Fruit fly (Drosophila melanogaster) whole organism, embryonic: Measurements from ENCODE around the gene CG8112.
A peak's percentile ranks its signal among the peaks of the same experiment; 100 is the strongest.

ENCODE experiments used
- Aef1 ChIP-seq: fragments of 200-800 bp; sonication (Bioruptor generic); IDR thresholded peaks from 3 replicates; pipeline ENCODE4 v1.3.6; 2022; ENCODE audit warnings: missing biosample characterization, missing genetic modification characterization
- Awh ChIP-seq: fragments of 200-800 bp; sonication (Bioruptor generic); IDR thresholded peaks from 2 replicates; pipeline ENCODE4, ENCODE4 v1.3.6; 2022; ENCODE audit warnings: missing biosample characterization, missing genetic modification characterization
- CG10267 ChIP-seq: fragments of 200-800 bp; sonication (Bioruptor generic); optimal IDR thresholded peaks from 2 replicates; lab custom pipeline; 2018; ENCODE audit warnings: missing biosample characterization, mild to moderate bottlenecking, missing genetic modification characterization, moderate library complexity
- CG11085 ChIP-seq: fragments of 200-800 bp; sonication (Bioruptor generic); IDR thresholded peaks from 2 replicates; pipeline ENCODE4 v1.3.6; 2022; ENCODE audit warnings: missing biosample characterization, missing genetic modification characterization
- CG11247 ChIP-seq: fragments of 200-800 bp; sonication (Bioruptor generic); IDR thresholded peaks from 2 replicates; pipeline ENCODE4 v1.3.6; 2022; ENCODE audit warnings: missing biosample characterization, missing genetic modification characterization
- CG13624 ChIP-seq: fragments of 200-800 bp; sonication (Bioruptor generic); optimal IDR thresholded peaks from 2 replicates; lab custom pipeline; 2016; ENCODE audit warnings: missing biosample characterization, missing genetic modification characterization
- CG15269 ChIP-seq: fragments of 200-800 bp; sonication (Bioruptor generic); optimal IDR thresholded peaks from 2 replicates; lab custom pipeline; 2018; ENCODE audit warnings: missing biosample characterization, mild to moderate bottlenecking, missing genetic modification characterization, moderate library complexity
- CG15696 ChIP-seq: fragments of 200-800 bp; sonication (Bioruptor generic); optimal IDR thresholded peaks from 2 replicates; lab custom pipeline; 2019; ENCODE audit warnings: missing biosample characterization, mild to moderate bottlenecking, missing genetic modification characterization, moderate library complexity
- CG1647 ChIP-seq: fragments of 200-800 bp; sonication (Bioruptor generic); optimal IDR thresholded peaks from 3 replicates; lab custom pipeline; 2016; ENCODE audit warnings: missing biosample characterization, missing genetic modification characterization
- CG17802 ChIP-seq: fragments of 200-800 bp; sonication (Bioruptor generic); optimal IDR thresholded peaks from 2 replicates; lab custom pipeline; 2018; ENCODE audit warnings: missing biosample characterization, mild to moderate bottlenecking, missing genetic modification characterization, moderate library complexity
- CG18011 ChIP-seq: fragments of 200-800 bp; sonication (Bioruptor generic); optimal IDR thresholded peaks from 2 replicates; lab custom pipeline; 2017; ENCODE audit warnings: missing biosample characterization, missing genetic modification characterization, mild to moderate bottlenecking, moderate library complexity, missing genotype
- CG18619 ChIP-seq: fragments of 200-800 bp; sonication (Bioruptor generic); optimal IDR thresholded peaks from 3 replicates; lab custom pipeline; 2017; ENCODE audit warnings: missing biosample characterization, mild to moderate bottlenecking, missing genetic modification characterization
- CG2120 ChIP-seq: fragments of 200-800 bp; sonication (Bioruptor generic); optimal IDR thresholded peaks from 3 replicates; lab custom pipeline; 2016; ENCODE audit warnings: missing biosample characterization, missing genetic modification characterization
- CG2875 ChIP-seq: fragments of 200-800 bp; sonication (Bioruptor generic); optimal IDR thresholded peaks from 2 replicates; lab custom pipeline; 2017; ENCODE audit warnings: missing biosample characterization, mild to moderate bottlenecking, missing genetic modification characterization, missing genetic modification reagents
- CG2889 ChIP-seq: fragments of 200-800 bp; sonication (Bioruptor generic); IDR thresholded peaks from 3 replicates; pipeline ENCODE4 v1.3.6; 2022; ENCODE audit warnings: missing biosample characterization, missing genetic modification characterization
- CG31365 ChIP-seq: fragments of 200-800 bp; sonication (Bioruptor generic); optimal IDR thresholded peaks from 2 replicates; lab custom pipeline; 2018; ENCODE audit warnings: missing biosample characterization, mild to moderate bottlenecking, missing genetic modification characterization
- CG3163 ChIP-seq: fragments of 200-800 bp; sonication (Bioruptor generic); optimal IDR thresholded peaks from 3 replicates; lab custom pipeline; 2016; ENCODE audit warnings: missing biosample characterization, missing genetic modification characterization
- CG3847 ChIP-seq: fragments of 200-800 bp; sonication (Bioruptor generic); IDR thresholded peaks from 2 replicates; pipeline ENCODE4 v1.3.6; 2022; ENCODE audit warnings: missing biosample characterization, missing genetic modification characterization
- CG4424 ChIP-seq: fragments of 200-800 bp; sonication (Bioruptor generic); optimal IDR thresholded peaks from 3 replicates; lab custom pipeline; 2016; ENCODE audit warnings: missing biosample characterization, missing genetic modification characterization
- CG4707 ChIP-seq: fragments of 200-800 bp; sonication (Bioruptor generic); optimal IDR thresholded peaks from 2 replicates; lab custom pipeline; 2018; ENCODE audit warnings: missing biosample characterization, mild to moderate bottlenecking, missing genetic modification characterization, moderate library complexity
- CG6654 ChIP-seq: fragments of 200-800 bp; sonication (Bioruptor generic); optimal IDR thresholded peaks from 2 replicates; lab custom pipeline; 2017; ENCODE audit warnings: missing biosample characterization, mild to moderate bottlenecking, missing genetic modification characterization
- CG6791 ChIP-seq: fragments of 200-800 bp; sonication (Bioruptor generic); IDR thresholded peaks from 3 replicates; pipeline ENCODE4 v1.3.6; 2022; ENCODE audit warnings: missing biosample characterization, missing genetic modification characterization; ENCODE audit not compliant: partially characterized antibody
- CG8478 ChIP-seq: fragments of >200 bp; optimal IDR thresholded peaks from 2 replicates; lab custom pipeline; 2018
- CG8765 ChIP-seq: fragments of 200-800 bp; sonication (Bioruptor generic); IDR thresholded peaks from 2 replicates; pipeline ENCODE4 v1.3.6; 2022; ENCODE audit warnings: missing biosample characterization, missing genetic modification characterization
- CTCF ChIP-seq: fragments of 200-800 bp; sonication (Bioruptor generic); optimal IDR thresholded peaks from 2 replicates; lab custom pipeline; 2017; ENCODE audit warnings: missing biosample characterization, mild to moderate bottlenecking, missing genetic modification characterization, moderate library complexity
- Camta ChIP-seq: fragments of 200-800 bp; sonication (Bioruptor generic); optimal IDR thresholded peaks from 2 replicates; lab custom pipeline; 2016; ENCODE audit warnings: missing biosample characterization, missing genetic modification characterization
- CkIIα-i1 ChIP-seq: fragments of 200-800 bp; sonication (Bioruptor generic); IDR thresholded peaks from 2 replicates; pipeline ENCODE4 v1.3.6; 2022; ENCODE audit warnings: missing biosample characterization, missing genetic modification characterization
- Dad ChIP-seq: fragments of 200-800 bp; sonication (Bioruptor generic); optimal IDR thresholded peaks from 3 replicates; lab custom pipeline; 2016; ENCODE audit warnings: missing biosample characterization, missing genetic modification characterization
- Doc2 ChIP-seq: fragments of 200-800 bp; sonication (Bioruptor generic); IDR thresholded peaks from 2 replicates; pipeline ENCODE4 v1.3.6; 2022; ENCODE audit warnings: missing biosample characterization, missing genetic modification characterization
- Fer1 ChIP-seq: fragments of 200-800 bp; sonication (Bioruptor generic); optimal IDR thresholded peaks from 2 replicates; lab custom pipeline; 2017; ENCODE audit warnings: missing biosample characterization, mild to moderate bottlenecking, missing genetic modification characterization
- Lim3 ChIP-seq: fragments of 200-800 bp; sonication (Bioruptor generic); IDR thresholded peaks from 2 replicates; pipeline ENCODE4 v1.3.6; 2022; ENCODE audit warnings: missing biosample characterization, missing genetic modification characterization
- Meics ChIP-seq: fragments of 200-800 bp; sonication (Bioruptor generic); optimal IDR thresholded peaks from 2 replicates; lab custom pipeline; 2017; ENCODE audit warnings: missing biosample characterization, mild to moderate bottlenecking, missing genetic modification characterization
- Nf-YC ChIP-seq: fragments of 200-800 bp; optimal IDR thresholded peaks from 3 replicates; lab custom pipeline; 2019; ENCODE audit warnings: missing biosample characterization, mild to moderate bottlenecking, missing genetic modification characterization, moderate library complexity
- NfI ChIP-seq: fragments of 200-800 bp; sonication (Bioruptor generic); optimal IDR thresholded peaks from 3 replicates; lab custom pipeline; 2018; ENCODE audit warnings: missing biosample characterization, mild to moderate bottlenecking, missing genetic modification characterization, moderate library complexity
- PHDP ChIP-seq: fragments of 200-800 bp; sonication (Bioruptor generic); optimal IDR thresholded peaks from 3 replicates; lab custom pipeline; 2018; ENCODE audit warnings: missing biosample characterization, mild to moderate bottlenecking, missing genetic modification characterization, moderate library complexity
- Ravus ChIP-seq: fragments of 200-800 bp; sonication (Bioruptor generic); IDR thresholded peaks from 2 replicates; pipeline ENCODE4 v1.3.6; 2022; ENCODE audit warnings: missing biosample characterization, missing genetic modification characterization
- Side ChIP-seq: fragments of 200-800 bp; sonication (Bioruptor generic); optimal IDR thresholded peaks from 2 replicates; lab custom pipeline; 2016; ENCODE audit warnings: missing biosample characterization, missing genetic modification characterization
- Sin3A ChIP-seq: fragments of >200 bp; optimal IDR thresholded peaks from 2 replicates; lab custom pipeline; 2018
- ash1 ChIP-seq: fragments of 200-800 bp; sonication (Bioruptor generic); optimal IDR thresholded peaks from 2 replicates; lab custom pipeline; 2018; ENCODE audit warnings: missing biosample characterization, mild to moderate bottlenecking, missing genetic modification characterization
- az2 ChIP-seq: fragments of 200-800 bp; sonication (Bioruptor generic); optimal IDR thresholded peaks from 3 replicates; lab custom pipeline; 2016; ENCODE audit warnings: missing biosample characterization, missing genetic modification characterization
- cad ChIP-seq: fragments of >200 bp; optimal IDR thresholded peaks from 2 replicates; lab custom pipeline; 2017; ENCODE audit warnings: missing biosample characterization, missing genetic modification characterization
- chm ChIP-seq: fragments of 200-800 bp; sonication (Bioruptor generic); IDR thresholded peaks from 2 replicates; pipeline ENCODE4 v1.3.6; 2022; ENCODE audit warnings: missing biosample characterization, missing genetic modification characterization
- crol ChIP-seq: fragments of 200-800 bp; sonication (Bioruptor generic); IDR thresholded peaks from 2 replicates; pipeline ENCODE4 v1.3.6; 2022; ENCODE audit warnings: missing biosample characterization, missing genetic modification characterization
- da ChIP-seq: fragments of 200-800 bp; sonication (Bioruptor generic); optimal IDR thresholded peaks from 2 replicates; lab custom pipeline; 2016; ENCODE audit warnings: missing biosample characterization, missing genetic modification characterization
- fd102C ChIP-seq: fragments of 200-800 bp; sonication (Bioruptor generic); optimal IDR thresholded peaks from 2 replicates; lab custom pipeline; 2018; ENCODE audit warnings: missing biosample characterization, mild to moderate bottlenecking, missing genetic modification characterization, moderate library complexity
- gem ChIP-seq: fragments of 200-800 bp; sonication (Bioruptor generic); optimal IDR thresholded peaks from 2 replicates; lab custom pipeline; 2019; ENCODE audit warnings: missing biosample characterization, mild to moderate bottlenecking, missing genetic modification characterization, moderate library complexity
- ham ChIP-seq: fragments of 200-800 bp; sonication (Bioruptor generic); IDR thresholded peaks from 2 replicates; pipeline ENCODE4 v1.3.6; 2022; ENCODE audit warnings: missing biosample characterization, missing genetic modification characterization
- lab ChIP-seq: fragments of 200-800 bp; sonication (Bioruptor generic); optimal IDR thresholded peaks from 3 replicates; lab custom pipeline; 2017; ENCODE audit warnings: missing biosample characterization, missing genetic modification characterization, mild to moderate bottlenecking, moderate library complexity, missing genetic modification reagents
- mld ChIP-seq: fragments of 200-800 bp; sonication (Bioruptor generic); IDR thresholded peaks from 3 replicates; pipeline ENCODE4 v1.3.6; 2022; ENCODE audit warnings: missing biosample characterization, missing genetic modification characterization; ENCODE audit not compliant: partially characterized antibody
- sd ChIP-seq: fragments of 200-800 bp; sonication (Bioruptor generic); optimal IDR thresholded peaks from 3 replicates; lab custom pipeline; 2018; ENCODE audit warnings: missing biosample characterization, mild to moderate bottlenecking, missing genetic modification characterization, moderate library complexity
- sens ChIP-seq: fragments of 200-800 bp; sonication (Bioruptor generic); peaks from one replicate; lab custom pipeline; 2016; ENCODE audit warnings: missing biosample characterization, missing genetic modification characterization
- tll ChIP-seq, 2 experiments: fragments of 200-800 bp in 1 of 2; fragments of >200 bp in 1 of 2; sonication (Bioruptor generic) in 1 of 2; optimal IDR thresholded peaks; 2 replicates each; lab custom pipeline; 2017 to 2019; ENCODE audit warnings: missing biosample characterization in 2 of 2, missing genetic modification characterization in 2 of 2, mild to moderate bottlenecking in 1 of 2, moderate library complexity in 1 of 2
- tup ChIP-seq: fragments of 200-800 bp; sonication (Bioruptor generic); optimal IDR thresholded peaks from 2 replicates; lab custom pipeline; 2016; ENCODE audit warnings: missing biosample characterization, mild to moderate bottlenecking, missing genetic modification characterization, moderate library complexity
- zf30C ChIP-seq: fragments of 200-800 bp; sonication (Bioruptor generic); optimal IDR thresholded peaks from 3 replicates; lab custom pipeline; 2018; ENCODE audit warnings: missing biosample characterization, mild to moderate bottlenecking, missing genetic modification characterization

CG8112 gene

dm6 chr3R:8712722-8713131 lies at the start of gene CG8112 (continued):
- TF ChIP-seq CG2875 (GFP tag; lab: Kevin White, UChicago) (no peak), PHDP (tag; lab: Kevin White, UChicago) (no peak), CG1647 (GFP tag; lab: Kevin White, UChicago) (no peak), Sin3A (no peak), lab (GFP tag; lab: Kevin White, UChicago) (peak; percentile 65), CTCF (GFP tag; lab: Kevin White, UChicago) (no peak), Doc2 (GFP tag; lab: Robert Waterston, UW) (no peak), da (GFP tag; lab: Kevin White, UChicago) (no peak), cad (no peak), CG13624 (no peak), Meics (GFP tag; lab: Kevin White, UChicago) (peak; percentile 54), Ravus (GFP tag; lab: Robert Waterston, UW) (no peak), CkIIα-i1 (GFP tag; lab: Robert Waterston, UW) (no peak), tup (GFP tag; lab: Kevin White, UChicago) (no peak), CG8478 (lab: Kevin White, UChicago) (no peak), ham (GFP tag; lab: Robert Waterston, UW) (no peak), zf30C (GFP tag; lab: Kevin White, UChicago) (no peak), CG2120 (peak; percentile 17), CG10267 (no peak), sens (GFP tag; lab: Kevin White, UChicago) (peak; percentile 12), Awh (GFP tag; lab: Robert Waterston, UW) (no peak), chm (GFP tag; lab: Robert Waterston, UW) (no peak), CG15696 (tag; lab: Kevin White, UChicago) (no peak), CG8765 (GFP tag; lab: Robert Waterston, UW) (no peak), CG11085 (GFP tag; lab: Robert Waterston, UW) (no peak), NfI (GFP tag; lab: Kevin White, UChicago) (no peak), Camta (GFP tag; lab: Kevin White, UChicago) (no peak), CG4424 (GFP tag; lab: Kevin White, UChicago) (no peak), CG2889 (GFP tag; lab: Robert Waterston, UW) (no peak), CG31365 (tag; lab: Kevin White, UChicago) (no peak), CG3847 (GFP tag; lab: Robert Waterston, UW) (no peak), CG11247 (GFP tag; lab: Robert Waterston, UW) (no peak), CG6791 (GFP tag; lab: Robert Waterston, UW) (no peak), CG18619 (peak; percentile 42), sd (tag; lab: Kevin White, UChicago) (no peak), crol (GFP tag; lab: Robert Waterston, UW) (no peak), CG4707 (no peak), CG18011 (no peak), CG3163 (no peak), fd102C (no peak), ash1 (GFP tag; lab: Kevin White, UChicago) (no peak), Side (GFP tag; lab: Kevin White, UChicago) (no peak), Aef1 (0 out of 3 replicates have a peak, but pooled peaks have one; percentile 22), CG6654 (GFP tag; lab: Kevin White, UChicago) (no peak), az2 (no peak), Fer1 (GFP tag; lab: Kevin White, UChicago) (no peak), gem (tag; lab: Kevin White, UChicago) (peak; percentile 64), CG17802 (tag; lab: Kevin White, UChicago) (no peak), Lim3 (GFP tag; lab: Robert Waterston, UW) (no peak), Nf-YC (no peak), CG15269 (tag; lab: Kevin White, UChicago) (no peak), tll (GFP tag; optimal IDR thresholded peaks at IDR 0.05; lab: Kevin White, UChicago) (no peak), Dad (no peak), mld (no peak)
